Comparison of ENCODE assay signal across 3 worm cellular contexts in the genomic region with DNA sequence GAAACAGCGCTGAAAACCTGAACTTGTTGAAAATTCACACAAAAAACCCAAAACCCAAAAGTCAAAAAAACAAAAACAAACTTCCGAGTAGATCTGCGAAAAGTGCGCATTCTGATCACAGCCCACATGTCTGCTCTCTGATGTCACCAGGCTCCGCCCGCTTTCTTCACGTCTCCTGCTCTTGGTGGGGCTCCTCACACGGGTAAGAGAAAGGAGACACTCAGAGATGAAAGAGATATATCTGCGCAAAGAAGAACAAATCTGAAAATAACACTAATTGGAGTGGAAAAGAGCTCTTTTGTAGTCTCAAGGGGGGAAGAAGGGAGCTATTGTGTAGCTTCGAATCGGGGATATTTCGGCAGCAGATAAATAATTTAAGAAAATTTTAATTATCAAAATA.
TF ChIP-seq lines count a peak whose summit lies in the region.

A gene (minus strand): TSS at position 261 of the 400 bp plus-strand sequence.

TF ChIP-seq in whole organism, L1 larva, 84 proteins besides CTCF, POLR2A, EP300 and RAD21:
- TF ChIP-seq isw-1 (GFP tag; IDR thresholded peaks at IDR 0.05; lab: Robert Waterston, UW) (no peak), fkh-8 (tag; optimal IDR thresholded peaks at IDR 0.05; lab: Kevin White, UChicago) (peak; percentile 73), swsn-7 (tag; optimal IDR thresholded peaks at IDR 0.05; lab: Kevin White, UChicago) (no peak), grh-1 (GFP tag; IDR thresholded peaks at IDR 0.05; lab: Robert Waterston, UW) (no peak), unc-86 (tag; optimal IDR thresholded peaks at IDR 0.05; lab: Kevin White, UChicago) (no peak), sptf-1 (tag; optimal IDR thresholded peaks at IDR 0.05; lab: Kevin White, UChicago) (no peak)

TF ChIP-seq in whole organism, L2 larva, 48 proteins besides CTCF, POLR2A, EP300 and RAD21:
- TF ChIP-seq C34F6.9 (tag; optimal IDR thresholded peaks at IDR 0.05; lab: Kevin White, UChicago) (peak; percentile 7), dmd-4 (tag; optimal IDR thresholded peaks at IDR 0.05; lab: Kevin White, UChicago) (no peak)

TF ChIP-seq in whole organism, young adult, 124 proteins besides CTCF, POLR2A, EP300 and RAD21:
- TF ChIP-seq cebp-2 (GFP tag; IDR thresholded peaks at IDR 0.05; lab: Robert Waterston, UW) (0 out of 2 replicates have a peak, but pooled peaks have one; percentile 53), mes-4 (tag; optimal IDR thresholded peaks at IDR 0.05; lab: Kevin White, UChicago) (no peak)
TF ChIP-seq in whole organism, young adult: peak in this region for 1.
